Worm (Caenorhabditis elegans) whole organism, young adult: Measurements from ENCODE around the gene Y55D5A.4.

ENCODE experiments used
- B0019.2 ChIP-seq: fragments of 200-800 bp; sonication (Bioruptor generic); conservative IDR thresholded peaks from 2 replicates; pipeline ENCODE4 v1.3.6; 2022; ENCODE audit warnings: missing genetic modification reagents, missing genetic modification characterization, missing compliant biosample characterization
- B0261.1 ChIP-seq: sonication (generic microtip); optimal IDR thresholded peaks from 2 replicates; lab custom pipeline; 2016; ENCODE audit warnings: mild to moderate bottlenecking, missing genetic modification characterization, moderate library complexity, missing compliant biosample characterization
- F37B4.10 ChIP-seq: fragments of 200-800 bp; sonication (Bioruptor generic); IDR thresholded peaks from 2 replicates; pipeline ENCODE4 v1.3.6; 2022; ENCODE audit warnings: missing genetic modification characterization, missing compliant biosample characterization
- F49E8.2 ChIP-seq: sonication (generic microtip); optimal IDR thresholded peaks from 3 replicates; lab custom pipeline; 2017; ENCODE audit warnings: missing genetic modification characterization, mild to moderate bottlenecking, missing compliant biosample characterization, antibody characterized with exemption, moderate library complexity; ENCODE audit not compliant: insufficient read depth
- F52B5.7 ChIP-seq: sonication (generic microtip); optimal IDR thresholded peaks from 2 replicates; lab custom pipeline; 2016; ENCODE audit warnings: mild to moderate bottlenecking, missing genetic modification characterization, missing compliant biosample characterization
- T07F8.4 ChIP-seq: sonication (generic microtip); optimal IDR thresholded peaks from 2 replicates; lab custom pipeline; 2016; ENCODE audit warnings: mild to moderate bottlenecking, missing genetic modification characterization, moderate library complexity, missing compliant biosample characterization
- T26A5.8 ChIP-seq: sonication (generic microtip); optimal IDR thresholded peaks from 2 replicates; lab custom pipeline; 2016; ENCODE audit warnings: missing genetic modification characterization, missing compliant biosample characterization
- Y53F4B.3 ChIP-seq: fragments of 200-800 bp; sonication (Bioruptor generic); IDR thresholded peaks from 2 replicates; pipeline ENCODE4 v1.3.6; 2022; ENCODE audit warnings: missing genetic modification reagents, missing genetic modification characterization, missing compliant biosample characterization
- Y95B8A.8 ChIP-seq: fragments of 200-800 bp; sonication (Bioruptor generic); IDR thresholded peaks from 2 replicates; pipeline ENCODE4 v1.3.6; 2022; ENCODE audit warnings: missing genetic modification reagents, missing genetic modification characterization, missing compliant biosample characterization
- aptf-2 ChIP-seq: fragments of 200-800 bp; sonication (Bioruptor generic); conservative IDR thresholded peaks from 2 replicates; pipeline ENCODE4 v1.3.6; 2022; ENCODE audit warnings: missing genetic modification reagents, missing genetic modification characterization, missing compliant biosample characterization
- athp-1 ChIP-seq: sonication (generic microtip); optimal IDR thresholded peaks from 2 replicates; lab custom pipeline; 2017; ENCODE audit warnings: mild to moderate bottlenecking, missing genetic modification characterization, missing compliant biosample characterization
- cebp-1 ChIP-seq, 2 experiments: fragments of 200-800 bp in 1 of 2; sonication (Bioruptor generic) in 1 of 2; sonication (generic microtip) in 1 of 2; IDR thresholded peaks in 1 of 2; optimal IDR thresholded peaks in 1 of 2; 2 replicates each; pipeline versions ENCODE4 v1.3.6 to Lab custom; 2017 to 2022; ENCODE audit warnings: missing compliant biosample characterization in 2 of 2, missing genetic modification characterization in 2 of 2, mild to moderate bottlenecking in 1 of 2, missing genetic modification reagents in 1 of 2, moderate library complexity in 1 of 2
- cebp-2 ChIP-seq: fragments of 200-800 bp; sonication (Bioruptor generic); IDR thresholded peaks from 2 replicates; pipeline ENCODE4 v1.3.6; 2022; ENCODE audit warnings: missing genetic modification characterization, missing compliant biosample characterization
- egl-44 ChIP-seq: fragments of 200-800 bp; sonication (Bioruptor generic); IDR thresholded peaks from 2 replicates; pipeline ENCODE4 v1.3.6; 2022; ENCODE audit warnings: missing genetic modification reagents, missing genetic modification characterization, missing compliant biosample characterization
- hlh-26 ChIP-seq: fragments of 200-800 bp; sonication (Bioruptor generic); conservative IDR thresholded peaks from 2 replicates; pipeline ENCODE4 v1.3.6; 2022; ENCODE audit warnings: missing genetic modification reagents, missing genetic modification characterization, missing compliant biosample characterization
- hsf-1 ChIP-seq: fragments of 200-800 bp; sonication (Bioruptor generic); IDR thresholded peaks from 2 replicates; pipeline ENCODE4 v1.3.6; 2022; ENCODE audit warnings: missing genetic modification reagents, missing genetic modification characterization, missing compliant biosample characterization
- let-526 ChIP-seq: fragments of 200-800 bp; sonication (Bioruptor generic); IDR thresholded peaks from 2 replicates; pipeline ENCODE4 v1.3.6; 2022; ENCODE audit warnings: missing genetic modification reagents, missing genetic modification characterization, missing compliant biosample characterization
- lin-26 ChIP-seq: fragments of 200-800 bp; sonication (Bioruptor generic); IDR thresholded peaks from 2 replicates; pipeline ENCODE4 v1.3.6; 2022; ENCODE audit warnings: missing genetic modification reagents, missing genetic modification characterization, missing compliant biosample characterization
- lin-54 ChIP-seq: fragments of 200-800 bp; sonication (Bioruptor generic); optimal IDR thresholded peaks from 2 replicates; lab custom pipeline; 2018; ENCODE audit warnings: mild to moderate bottlenecking, missing genetic modification characterization, missing compliant biosample characterization
- nfya-1 ChIP-seq: sonication (generic microtip); optimal IDR thresholded peaks from 2 replicates; lab custom pipeline; 2017; ENCODE audit warnings: antibody characterized with exemption, missing compliant biosample characterization, missing genetic modification characterization, borderline replicate concordance; ENCODE audit not compliant: insufficient read depth
- nhr-120 ChIP-seq: fragments of 200-800 bp; sonication (Bioruptor generic); IDR thresholded peaks from 2 replicates; pipeline ENCODE4 v1.3.6; 2022; ENCODE audit warnings: missing genetic modification characterization, missing compliant biosample characterization
- nhr-27 ChIP-seq: fragments of 200-800 bp; sonication (Bioruptor generic); optimal IDR thresholded peaks from 2 replicates; lab custom pipeline; 2018; ENCODE audit warnings: mild to moderate bottlenecking, missing genetic modification characterization, moderate library complexity, missing compliant biosample characterization
- nhr-80 ChIP-seq: sonication (generic microtip); optimal IDR thresholded peaks from 2 replicates; lab custom pipeline; 2016; ENCODE audit warnings: missing genetic modification characterization, missing compliant biosample characterization
- pha-4 ChIP-seq: fragments of 150-350 bp; sonication (generic microtip); optimal IDR thresholded peaks from 2 replicates; lab custom pipeline; 2014; ENCODE audit warnings: missing biosample characterization, missing genetic modification reagents, missing genetic modification characterization
- rec-8 ChIP-seq, 2 experiments: sonication (generic microtip); optimal IDR thresholded peaks; 2 replicates each; lab custom pipeline; 2016; ENCODE audit warnings: mild to moderate bottlenecking in 2 of 2, missing genetic modification characterization in 2 of 2, missing genetic modification reagents in 2 of 2, missing genotype in 2 of 2, missing biosample characterization in 1 of 2, missing compliant biosample characterization in 1 of 2, moderate library complexity in 1 of 2
- sea-2 ChIP-seq: fragments of 200-800 bp; sonication (Bioruptor generic); IDR thresholded peaks from 2 replicates; pipeline ENCODE4 v1.3.6; 2022; ENCODE audit warnings: missing genetic modification characterization, missing compliant biosample characterization
- snpc-1.1 ChIP-seq: sonication (generic microtip); optimal IDR thresholded peaks from 2 replicates; lab custom pipeline; 2017; ENCODE audit warnings: missing genetic modification characterization, mild to moderate bottlenecking, missing compliant biosample characterization, antibody characterized with exemption, moderate library complexity, missing genotype, missing genetic modification reagents; ENCODE audit not compliant: insufficient read depth
- snpc-3.4 ChIP-seq: sonication (generic microtip); optimal IDR thresholded peaks from 2 replicates; lab custom pipeline; 2017; ENCODE audit warnings: missing genetic modification characterization, mild to moderate bottlenecking, missing compliant biosample characterization, antibody characterized with exemption, moderate library complexity, missing genotype, missing genetic modification reagents
- snpc-4 ChIP-seq, 5 experiments: fragments of 150-350 bp in 1 of 5; sonication (generic microtip) in 4 of 5; optimal IDR thresholded peaks; 2 replicates each; lab custom pipeline; 2014 to 2018; ENCODE audit warnings: missing genetic modification characterization in 5 of 5, missing biosample characterization in 3 of 5, antibody characterized with exemption in 2 of 5, mild to moderate bottlenecking in 2 of 5, missing compliant biosample characterization in 2 of 5, missing genotype in 2 of 5, moderate library complexity in 2 of 5, missing genetic modification reagents in 1 of 5
- xnd-1 ChIP-seq: sonication (generic microtip); optimal IDR thresholded peaks from 2 replicates; lab custom pipeline; 2016; ENCODE audit warnings: missing genotype, missing genetic modification reagents, missing genetic modification characterization, missing compliant biosample characterization

Y55D5A.4 gene

ce11 chrIII:2980927-2981326, 8.9 kb downstream of the Y55D5A.4 start:
- TF ChIP-seq hsf-1 (GFP tag; lab: Robert Waterston, UW): no peak

- TF ChIP-seq cebp-2 (GFP tag; lab: Robert Waterston, UW) (no peak), T26A5.8 (tag; lab: Kevin White, UChicago) (no peak), nhr-27 (tag; lab: Kevin White, UChicago) (no peak), athp-1 (tag; lab: Kevin White, UChicago) (no peak), let-526 (GFP tag; lab: Robert Waterston, UW) (no peak), sea-2 (GFP tag; lab: Robert Waterston, UW) (no peak)
These were observed 13.7 kb downstream of the Y55D5A.4 start for ce11 chrIII:2976176-2976575.

ce11 chrIII:2975689-2976088, 14.2 kb downstream of the Y55D5A.4 start, which contains the start of gene Y55D5A.3:
Y55D5A.3 (minus strand) TSS chrIII:2975789.
- TF ChIP-seq egl-44 (GFP tag; lab: Robert Waterston, UW): no peak
- no peak for TF ChIP-seq B0261.1 (tag; lab: Kevin White, UChicago)
- TF ChIP-seq snpc-3.4 (tag; lab: Kevin White, UChicago): no peak

ce11 chrIII:2972977-2973376, 16.9 kb downstream of the Y55D5A.4 start:
- no peak for TF ChIP-seq F52B5.7 (tag; lab: Kevin White, UChicago)
- TF ChIP-seq sea-2 (GFP tag; lab: Robert Waterston, UW): no peak
- no peak for TF ChIP-seq lin-26
- TF ChIP-seq hlh-26 (GFP tag; lab: Robert Waterston, UW): no peak
- TF ChIP-seq xnd-1: no peak
- no peak for TF ChIP-seq nhr-120 (GFP tag; lab: Robert Waterston, UW)
- no peak for TF ChIP-seq Y95B8A.8 (GFP tag; lab: Robert Waterston, UW)
- TF ChIP-seq aptf-2 (GFP tag; lab: Robert Waterston, UW): no peak
- no peak for TF ChIP-seq B0261.1 (tag; lab: Kevin White, UChicago)
- TF ChIP-seq F37B4.10: no peak
- TF ChIP-seq snpc-4 (GFP tag; optimal IDR thresholded peaks at IDR 0.05; lab: Kevin White, UChicago): no peak
- TF ChIP-seq snpc-4 (tag; optimal IDR thresholded peaks at IDR 0.05; lab: Kevin White, UChicago): no peak
- no peak for TF ChIP-seq nhr-80 (tag; lab: Kevin White, UChicago)
- TF ChIP-seq Y53F4B.3 (GFP tag; lab: Robert Waterston, UW): no peak
- TF ChIP-seq nfya-1 (tag; lab: Kevin White, UChicago): no peak
- no peak for TF ChIP-seq cebp-1 (GFP tag; IDR thresholded peaks at IDR 0.05; lab: Robert Waterston, UW)
- TF ChIP-seq cebp-1 (tag; optimal IDR thresholded peaks at IDR 0.05; lab: Kevin White, UChicago): no peak
- no peak for TF ChIP-seq lin-54 (GFP tag; lab: Kevin White, UChicago)

- TF ChIP-seq rec-8 (tag; optimal IDR thresholded peaks at IDR 0.05; lab: Kevin White, UChicago) (no peak), pha-4 (tag; lab: Kevin White, UChicago) (no peak), F49E8.2 (no peak), snpc-1.1 (tag; lab: Kevin White, UChicago) (no peak), B0019.2 (GFP tag; lab: Robert Waterston, UW) (no peak), T07F8.4 (tag; lab: Kevin White, UChicago) (no peak), T26A5.8 (tag; lab: Kevin White, UChicago) (no peak)
These were observed 19.6 kb downstream of the Y55D5A.4 start for ce11 chrIII:2970251-2970650.
